Fruit fly (Drosophila melanogaster): ENCODE data around the gene Myc.
A peak's percentile ranks its signal among the peaks of the same experiment; 100 is the strongest.

The Myc gene

DNA sequence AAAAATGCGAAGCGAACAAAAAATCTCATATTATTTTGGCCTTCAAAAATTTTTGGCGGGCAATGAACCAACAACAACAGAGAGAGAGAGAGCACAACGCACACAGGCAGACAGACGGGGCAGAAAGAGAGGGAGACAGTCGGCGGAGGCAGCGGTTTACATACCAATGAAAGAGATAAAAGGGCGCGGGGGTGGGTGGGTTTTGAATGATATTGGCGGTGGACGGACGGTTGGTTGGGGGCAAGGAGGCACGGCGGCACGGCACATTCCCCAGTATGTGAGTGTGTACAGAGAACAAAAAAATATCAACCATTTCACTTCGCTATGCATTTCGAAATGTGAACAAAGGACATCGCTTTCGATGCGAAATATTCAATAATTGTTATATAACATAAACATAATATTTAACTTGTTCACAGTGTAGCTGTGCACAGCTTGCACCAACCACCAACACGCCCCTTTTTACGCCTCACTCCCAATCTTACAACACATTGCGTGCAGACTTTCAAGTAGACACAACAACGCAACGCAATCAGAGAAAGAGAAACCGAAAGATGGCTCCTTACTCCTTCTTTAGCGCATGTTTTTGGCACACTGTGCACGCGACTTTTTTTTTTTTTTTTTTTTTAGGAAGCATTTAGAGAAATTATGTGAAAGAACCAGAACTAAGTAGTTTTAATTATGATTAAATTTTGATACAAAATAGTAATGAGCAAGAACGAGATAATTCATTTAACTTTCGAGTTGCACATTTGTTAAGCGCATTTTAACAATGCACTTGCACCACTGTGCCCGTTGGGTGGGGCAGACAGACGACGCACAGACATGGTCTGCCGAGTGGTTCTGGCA, 35.0 kb downstream of the Myc start (continued):
- no peak for TF ChIP-seq CG6791 (GFP tag; IDR thresholded peaks at IDR 0.05; ENCODE audit: partially characterized antibody)
- no peak for TF ChIP-seq CG5180 (GFP tag; optimal IDR thresholded peaks at IDR 0.05)
- 0 out of 2 replicates have a peak, but pooled peaks have one; percentile 20 for TF ChIP-seq CG14441 (GFP tag; IDR thresholded peaks at IDR 0.05)
- TF ChIP-seq CG32772 (GFP tag; IDR thresholded peaks at IDR 0.05) = 0 out of 2 replicates have a peak, but pooled peaks have one; percentile 4
- peak; percentile 7 for TF ChIP-seq mam (GFP tag; optimal IDR thresholded peaks at IDR 0.05)
- TF ChIP-seq CG7357 (GFP tag; IDR thresholded peaks at IDR 0.05) = no peak
- peak; percentile 21 for TF ChIP-seq Blimp-1 (GFP tag; optimal IDR thresholded peaks at IDR 0.05)
- TF ChIP-seq crp (GFP tag; optimal IDR thresholded peaks at IDR 0.05) = no peak
- TF ChIP-seq CG16779 (GFP tag; IDR thresholded peaks at IDR 0.05) = no peak
- TF ChIP-seq tll (GFP tag; optimal IDR thresholded peaks at IDR 0.05) = no peak
- no peak for TF ChIP-seq Stat92E (GFP tag; optimal IDR thresholded peaks at IDR 0.05)
- TF ChIP-seq Ets65A (GFP tag) = peak; percentile 57
- TF ChIP-seq CG10267 (tag; optimal IDR thresholded peaks at IDR 0.05) = no peak
- no peak for TF ChIP-seq CHES-1-like (GFP tag; optimal IDR thresholded peaks at IDR 0.05)
- TF ChIP-seq nom (GFP tag; optimal IDR thresholded peaks at IDR 0.05) = peak; percentile 64
- no peak for TF ChIP-seq jing (GFP tag; optimal IDR thresholded peaks at IDR 0.05)
- 0 out of 3 replicates have a peak, but pooled peaks have one; percentile 22 for TF ChIP-seq H15 (GFP tag; IDR thresholded peaks at IDR 0.05)
- TF ChIP-seq Spps (tag; optimal IDR thresholded peaks at IDR 0.05) = no peak
- no peak for TF ChIP-seq kah (GFP tag; optimal IDR thresholded peaks at IDR 0.05)
- TF ChIP-seq CG6175 (GFP tag; IDR thresholded peaks at IDR 0.05) = peak; percentile 70; the same call in 2 of the 3 replicates
- TF ChIP-seq pfk (GFP tag; optimal IDR thresholded peaks at IDR 0.05) = no peak
- TF ChIP-seq CG12236 (GFP tag; optimal IDR thresholded peaks at IDR 0.05) = no peak
- TF ChIP-seq CG11695 (GFP tag; IDR thresholded peaks at IDR 0.05) = 0 out of 3 replicates have a peak, but pooled peaks have one; percentile 15
- peak; percentile 75 for TF ChIP-seq ftz-f1 (GFP tag; optimal IDR thresholded peaks at IDR 0.05)
- TF ChIP-seq Med (GFP tag) = peak; percentile 67
- TF ChIP-seq lab (GFP tag; optimal IDR thresholded peaks at IDR 0.05) = no peak
- peak; percentile 12 for TF ChIP-seq abd-A (tag; optimal IDR thresholded peaks at IDR 0.05)
- TF ChIP-seq run (tag; optimal IDR thresholded peaks at IDR 0.05) = no peak
- peak; percentile 28; the same call in 1 of the 2 replicates for TF ChIP-seq slbo (GFP tag; IDR thresholded peaks at IDR 0.05)
- TF ChIP-seq onecut (GFP tag; IDR thresholded peaks at IDR 0.05) = no peak
- peak; percentile 57; the same call in 1 of the 2 replicates for TF ChIP-seq rib (GFP tag; IDR thresholded peaks at IDR 0.05)
- peak; percentile 97 for TF ChIP-seq sd (tag; optimal IDR thresholded peaks at IDR 0.05)
- TF ChIP-seq E2f2 (GFP tag; IDR thresholded peaks at IDR 0.05) = 0 out of 2 replicates have a peak, but pooled peaks have one; percentile 6
- TF ChIP-seq CG11504 (tag; optimal IDR thresholded peaks at IDR 0.05) = no peak
- TF ChIP-seq trem (tag; optimal IDR thresholded peaks at IDR 0.05) = no peak
- no peak for TF ChIP-seq inv (GFP tag; IDR thresholded peaks at IDR 0.05; ENCODE audit: partially characterized antibody)

- no peak for TF ChIP-seq HmgD (GFP tag; optimal IDR thresholded peaks at IDR 0.05)
- no peak for TF ChIP-seq CG1233 (GFP tag; optimal IDR thresholded peaks at IDR 0.05)
- TF ChIP-seq Chrac-16 (GFP tag; optimal IDR thresholded peaks at IDR 0.05) = no peak
- no peak for TF ChIP-seq Ets65A (GFP tag)
- no peak for TF ChIP-seq CG10979 (tag; optimal IDR thresholded peaks at IDR 0.05)
- TF ChIP-seq gem (tag; optimal IDR thresholded peaks at IDR 0.05) = peak; percentile 43
- TF ChIP-seq wdn (GFP tag; IDR thresholded peaks at IDR 0.05) = no peak
- no peak for TF ChIP-seq Ets97D (GFP tag; optimal IDR thresholded peaks at IDR 0.05)
- TF ChIP-seq CG2889 (GFP tag; IDR thresholded peaks at IDR 0.05) = no peak
- TF ChIP-seq CG15514 (GFP tag; optimal IDR thresholded peaks at IDR 0.05) = no peak
- TF ChIP-seq CG2712 (tag; optimal IDR thresholded peaks at IDR 0.05) = no peak
- TF ChIP-seq Myb (GFP tag; optimal IDR thresholded peaks at IDR 0.05) = no peak
- TF ChIP-seq unpg (GFP tag; optimal IDR thresholded peaks at IDR 0.05) = peak; percentile 30
- TF ChIP-seq lbe (GFP tag; optimal IDR thresholded peaks at IDR 0.05) = peak; percentile 78
These were observed 35.8 kb downstream of the Myc start for dm6 chrX:3408609-3409237.
